Worm (Caenorhabditis elegans) whole organism, young adult: ENCODE measurements around the gene taf-9.

ENCODE experiments used
- cebp-1 ChIP-seq, 2 experiments: fragments of 200-800 bp in 1 of 2; sonication (Bioruptor generic) in 1 of 2; sonication (generic microtip) in 1 of 2; IDR thresholded peaks in 1 of 2; optimal IDR thresholded peaks in 1 of 2; 2 replicates each; pipeline versions ENCODE4 v1.3.6 to Lab custom; 2017 to 2022; ENCODE audit warnings: missing compliant biosample characterization in 2 of 2, missing genetic modification characterization in 2 of 2, mild to moderate bottlenecking in 1 of 2, missing genetic modification reagents in 1 of 2, moderate library complexity in 1 of 2
- ceh-27 ChIP-seq: fragments of 200-800 bp; sonication (Bioruptor generic); optimal IDR thresholded peaks from 2 replicates; lab custom pipeline; 2018; ENCODE audit warnings: mild to moderate bottlenecking, missing genetic modification characterization, moderate library complexity, missing compliant biosample characterization
- lin-35 ChIP-seq, 3 experiments: fragments of 150-350 bp in 2 of 3; sonication (generic microtip) in 1 of 3; optimal IDR thresholded peaks; 2 replicates each; lab custom pipeline; 2014 to 2018; ENCODE audit warnings: missing biosample characterization in 3 of 3, missing genetic modification characterization in 3 of 3, missing genetic modification reagents in 3 of 3

- TF ChIP-seq lin-35 (GFP tag; optimal IDR thresholded peaks at IDR 0.05; lab: Kevin White, UChicago) (no peak), cebp-1 (GFP tag; IDR thresholded peaks at IDR 0.05; lab: Robert Waterston, UW) (no peak), cebp-1 (tag; optimal IDR thresholded peaks at IDR 0.05; lab: Kevin White, UChicago) (no peak), ceh-27 (GFP tag; lab: Kevin White, UChicago) (no peak)
These were observed 9.9 kb upstream of the taf-9 start for ce11 chrIII:13614206-13614605.
